Worm (Caenorhabditis elegans): ENCODE data around the gene Y57G7A.5.
A peak's percentile ranks its signal among the peaks of the same experiment; 100 is the strongest.

The Y57G7A.5 gene

DNA sequence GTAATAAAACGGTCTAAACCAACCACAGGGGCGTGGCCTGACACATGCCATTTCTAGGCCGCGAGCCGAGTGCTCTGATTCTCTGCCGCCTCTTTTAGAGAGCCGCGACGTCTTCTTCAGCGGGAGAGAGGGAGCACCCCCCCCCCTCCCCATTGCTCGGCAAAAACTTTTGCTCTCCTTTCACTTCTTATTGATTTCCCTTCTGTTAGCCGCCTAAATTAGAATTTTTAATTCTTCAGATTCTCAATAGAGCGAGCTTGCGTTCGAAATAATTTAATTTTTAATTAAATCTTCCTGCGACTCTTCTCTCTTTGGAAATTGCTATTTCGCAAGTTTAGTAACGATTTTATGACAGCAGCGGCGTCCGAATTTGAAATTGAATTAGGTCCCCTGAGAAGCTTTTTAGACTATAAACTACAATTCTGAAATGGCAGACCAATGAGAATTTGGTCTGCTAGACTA, 47.9 kb upstream of the Y57G7A.5 start (continued):
- no peak for TF ChIP-seq blmp-1 (tag; optimal IDR thresholded peaks at IDR 0.05; ENCODE audit: insufficient read depth)

ce11 chrII:1322283-1323173, 47.2 kb upstream of the Y57G7A.5 start:
- TF ChIP-seq mdl-1 (tag; optimal IDR thresholded peaks at IDR 0.05) (no peak), sem-4 (tag; optimal IDR thresholded peaks at IDR 0.05) (no peak), ztf-4 (tag; optimal IDR thresholded peaks at IDR 0.05) (no peak), zag-1 (tag; optimal IDR thresholded peaks at IDR 0.05) (no peak), elt-3 (tag; optimal IDR thresholded peaks at IDR 0.05) (no peak), nhr-77 (tag; optimal IDR thresholded peaks at IDR 0.05) (no peak), dmd-4 (tag; optimal IDR thresholded peaks at IDR 0.05) (no peak), sma-3 (GFP tag; optimal IDR thresholded peaks at IDR 0.05) (no peak), mbf-1 (tag; optimal IDR thresholded peaks at IDR 0.05) (no peak), nhr-25 (tag; optimal IDR thresholded peaks at IDR 0.05) (no peak), fos-1 (tag; optimal IDR thresholded peaks at IDR 0.05) (no peak), nhr-23 (tag; optimal IDR thresholded peaks at IDR 0.05) (no peak), nhr-10 (tag; optimal IDR thresholded peaks at IDR 0.05) (no peak), blmp-1 (tag; optimal IDR thresholded peaks at IDR 0.05; ENCODE audit: insufficient read depth) (no peak), elt-1 (tag; optimal IDR thresholded peaks at IDR 0.05) (no peak), snpc-4 (tag; optimal IDR thresholded peaks at IDR 0.05) (no peak), F13H6.1 (tag; optimal IDR thresholded peaks at IDR 0.05) (no peak), ztf-1 (GFP tag; conservative IDR thresholded peaks at IDR 0.05) (no peak), ceh-82 (tag; optimal IDR thresholded peaks at IDR 0.05) (no peak)

- no peak for TF ChIP-seq R02D3.7 (tag; optimal IDR thresholded peaks at IDR 0.05)
Observed at ce11 chrII:1320987-1321807, 45.9 kb upstream of the Y57G7A.5 start, which contains the start of gene vig-1. Gene vig-1, plus strand, starts transcription at chrII:1321037.

DNA sequence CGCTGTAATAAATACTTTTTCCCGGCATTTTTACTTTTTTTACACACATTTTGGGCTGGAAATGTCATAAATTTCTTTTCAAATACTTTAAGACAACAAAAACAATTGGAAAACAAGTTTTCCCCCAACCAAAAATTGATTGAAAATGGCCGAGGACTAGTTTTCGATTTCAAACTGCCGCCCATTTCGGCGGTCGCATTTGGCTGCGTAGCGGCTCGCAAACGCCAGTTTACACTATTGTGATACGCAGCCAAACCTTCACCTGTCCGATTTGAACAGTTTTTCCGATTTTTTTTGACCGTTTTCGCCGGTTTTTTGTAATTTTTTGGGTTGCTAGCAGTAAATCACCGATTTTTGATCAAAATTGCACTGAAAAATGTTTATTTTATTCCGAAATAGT, 45.1 kb upstream of the Y57G7A.5 start:
- TF ChIP-seq mbf-1 (tag; optimal IDR thresholded peaks at IDR 0.05) (peak; percentile 47), skn-1 (tag; optimal IDR thresholded peaks at IDR 0.05) (peak; percentile 73), ama-1 (optimal IDR thresholded peaks at IDR 0.05) (peak; percentile 73), nhr-6 (tag; optimal IDR thresholded peaks at IDR 0.05) (peak; percentile 89), lsy-2 (tag; optimal IDR thresholded peaks at IDR 0.05) (peak; percentile 91 to 97), Y55F3AM.14 (GFP tag; optimal IDR thresholded peaks at IDR 0.05) (peak; percentile 91), ztf-11 (tag; optimal IDR thresholded peaks at IDR 0.05) (no peak), zag-1 (tag; optimal IDR thresholded peaks at IDR 0.05) (peak; percentile 88), sem-4 (tag; optimal IDR thresholded peaks at IDR 0.05) (peak; percentile 92), ZK546.5 (tag; optimal IDR thresholded peaks at IDR 0.05) (peak; percentile 98), ztf-4 (tag; optimal IDR thresholded peaks at IDR 0.05) (peak; percentile 78), alr-1 (tag; optimal IDR thresholded peaks at IDR 0.05) (no peak), elt-1 (tag; optimal IDR thresholded peaks at IDR 0.05) (peak; percentile 5), nhr-21 (tag; optimal IDR thresholded peaks at IDR 0.05) (peak; percentile 95), mab-5 (tag; optimal IDR thresholded peaks at IDR 0.05) (peak; percentile 92), peb-1 (tag; optimal IDR thresholded peaks at IDR 0.05) (no peak), dmd-4 (tag; optimal IDR thresholded peaks at IDR 0.05) (peak; percentile 17), nhr-10 (tag; optimal IDR thresholded peaks at IDR 0.05) (peak; percentile 81), ztf-1 (GFP tag; conservative IDR thresholded peaks at IDR 0.05) (no peak), lin-13 (GFP tag; optimal IDR thresholded peaks at IDR 0.05) (peak; percentile 96), mdl-1 (tag; optimal IDR thresholded peaks at IDR 0.05) (peak in 1 of 2 experiments; percentile 55), R02D3.7 (tag; optimal IDR thresholded peaks at IDR 0.05) (peak; percentile 48), elt-3 (tag; optimal IDR thresholded peaks at IDR 0.05) (no peak), sma-9 (GFP tag; optimal IDR thresholded peaks at IDR 0.05) (peak; percentile 95), sma-9 (tag; optimal IDR thresholded peaks at IDR 0.05) (no peak), gmeb-1 (tag; optimal IDR thresholded peaks at IDR 0.05) (peak; percentile 99), egl-27 (tag; optimal IDR thresholded peaks at IDR 0.05) (peak; percentile 88), ceh-82 (tag; optimal IDR thresholded peaks at IDR 0.05) (peak; percentile 76), unc-62 (GFP tag; optimal IDR thresholded peaks at IDR 0.05) (peak; percentile 46), C34F6.9 (tag; optimal IDR thresholded peaks at IDR 0.05) (peak; percentile 95), lin-39 (tag; optimal IDR thresholded peaks at IDR 0.05) (no peak), unc-55 (GFP tag; optimal IDR thresholded peaks at IDR 0.05) (peak; percentile 98), aly-2 (tag; optimal IDR thresholded peaks at IDR 0.05) (no peak), crh-2 (tag; optimal IDR thresholded peaks at IDR 0.05) (peak; percentile 98), nhr-12 (tag; optimal IDR thresholded peaks at IDR 0.05) (peak; percentile 5), nhr-25 (tag; optimal IDR thresholded peaks at IDR 0.05) (peak; percentile 98), snpc-4 (tag; optimal IDR thresholded peaks at IDR 0.05) (peak; percentile 79), nhr-77 (tag; optimal IDR thresholded peaks at IDR 0.05) (peak; percentile 70)
